Fruit fly (Drosophila melanogaster) whole organism, larva: Measurements from ENCODE around the gene aurB.

Experiments
- noc ChIP-seq: fragments of 200-800 bp; sonication (Bioruptor generic); optimal IDR thresholded peaks from 3 replicates; lab custom pipeline; 2019; ENCODE audit warnings: missing biosample characterization, mild to moderate bottlenecking, missing genetic modification characterization, moderate library complexity

The aurB gene

DNA sequence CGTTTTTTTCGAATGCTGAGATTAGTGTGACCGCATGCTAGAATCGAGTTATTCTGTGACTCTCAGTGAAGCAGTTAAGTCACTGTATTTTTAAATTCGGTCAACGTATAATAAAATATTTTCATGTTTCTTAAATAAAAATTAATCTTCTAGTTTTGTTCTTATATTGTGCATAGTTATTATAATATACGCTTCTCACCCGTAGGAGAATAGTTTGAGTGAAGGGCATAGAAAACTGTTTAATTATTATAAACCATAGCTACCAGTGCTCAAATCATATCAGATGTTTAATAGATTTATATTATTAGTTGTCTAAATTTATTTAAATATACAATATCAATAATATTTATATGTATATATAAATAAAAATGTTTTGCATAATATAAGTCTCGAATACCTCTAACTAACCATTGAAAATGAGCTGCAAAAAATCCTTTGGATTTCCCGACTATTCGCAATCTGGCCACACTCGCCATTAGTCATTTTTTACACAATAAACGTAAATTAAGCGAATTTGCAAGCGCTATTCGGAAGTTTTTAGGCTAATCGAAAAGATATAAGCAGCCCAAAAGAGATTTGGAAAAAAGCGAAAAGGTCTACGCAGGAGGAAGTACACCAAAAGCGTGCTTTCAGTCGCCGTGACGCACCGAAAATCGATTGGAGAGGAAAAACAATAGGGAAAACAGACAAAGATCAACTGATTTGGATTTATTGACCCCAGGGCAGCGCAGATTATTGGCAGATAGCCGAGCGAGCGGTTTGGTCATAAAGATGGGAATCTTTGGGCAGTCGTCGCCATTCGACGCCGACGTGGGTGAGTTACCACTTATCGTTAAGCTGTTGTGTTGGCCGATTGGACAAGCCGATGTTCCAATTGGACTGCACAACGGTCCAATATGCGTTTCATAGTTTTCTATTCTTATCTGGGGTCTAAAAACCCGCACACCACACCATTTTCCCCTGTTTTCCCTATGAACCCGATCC is at the start of gene aurB, which contains the start of gene Stam:
aurB (minus strand) TSS at position 31 of the 984 bp plus-strand sequence.
Stam (plus strand) TSS at position 473 of the 984 bp plus-strand sequence.
- no peak for TF ChIP-seq noc (tag; lab: Kevin White, UChicago)

DNA sequence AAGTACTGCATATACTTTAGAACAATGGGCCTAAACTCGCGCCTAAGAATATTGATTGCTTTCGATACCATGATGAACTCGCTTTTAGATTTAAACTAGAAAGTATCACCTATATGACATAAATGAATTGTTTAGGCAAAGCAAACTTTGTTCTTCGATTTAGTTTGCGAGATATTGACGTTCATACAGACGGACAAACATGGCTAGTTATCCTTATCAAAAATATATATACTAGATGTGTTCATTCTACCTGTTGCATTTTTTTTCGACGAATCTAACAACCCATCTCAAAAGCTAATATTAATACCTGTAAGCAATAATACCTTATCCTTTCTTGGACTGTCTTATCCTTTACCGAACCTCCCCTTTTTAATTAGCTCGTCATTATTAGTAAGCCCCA is 43.8 kb upstream of the aurB start, which contains the start of gene CG14070:
CG14070 (minus strand) TSS at position 101 of the 400 bp plus-strand sequence.
- TF ChIP-seq noc (tag; lab: Kevin White, UChicago): no peak

DNA sequence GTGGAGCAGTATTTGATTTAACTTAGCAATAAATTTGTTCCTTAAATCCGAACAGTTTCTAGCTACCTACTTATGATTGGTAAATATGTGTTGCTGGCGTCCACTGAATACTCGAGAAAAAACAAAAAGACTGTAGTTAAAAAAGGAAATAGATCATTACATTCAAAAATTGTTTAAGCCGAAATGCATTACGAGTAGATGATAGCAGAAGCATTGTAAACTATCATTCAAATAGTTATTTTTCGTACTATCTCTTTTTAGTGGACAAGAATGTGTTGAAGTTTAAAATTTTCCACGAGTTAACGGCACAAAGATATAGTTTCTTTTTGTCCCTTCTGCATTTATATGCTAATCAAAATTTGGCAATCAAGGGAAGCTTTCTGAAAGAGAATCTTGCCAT is 30.9 kb upstream of the aurB start, which contains the start of gene CG14071:
CG14071 (minus strand) TSS at position 101 of the 400 bp plus-strand sequence.
- no peak for TF ChIP-seq noc (tag; lab: Kevin White, UChicago)

DNA sequence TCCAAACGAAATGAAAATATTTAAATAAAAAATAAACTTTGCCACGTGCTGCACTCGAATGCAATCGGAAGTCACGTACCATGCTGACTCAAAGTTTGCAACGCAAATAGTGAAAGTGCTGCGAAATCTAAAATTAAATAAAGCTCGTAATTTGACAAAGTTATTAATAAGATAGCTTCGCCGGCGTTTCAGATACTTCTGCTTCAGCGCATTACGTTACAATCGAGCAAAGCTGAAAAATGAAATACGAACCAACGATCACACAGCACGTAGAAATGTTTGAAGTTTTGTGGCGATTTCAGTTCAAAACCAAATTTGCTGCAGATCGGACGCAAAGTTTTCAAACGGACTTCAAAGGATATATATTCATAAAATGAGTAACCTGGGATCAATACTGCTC is 12.0 kb upstream of the aurB start, which contains the start of gene CG12517:
CG12517 (plus strand) TSS at position 301 of the 400 bp plus-strand sequence.
- no peak for TF ChIP-seq noc (tag; lab: Kevin White, UChicago)

DNA sequence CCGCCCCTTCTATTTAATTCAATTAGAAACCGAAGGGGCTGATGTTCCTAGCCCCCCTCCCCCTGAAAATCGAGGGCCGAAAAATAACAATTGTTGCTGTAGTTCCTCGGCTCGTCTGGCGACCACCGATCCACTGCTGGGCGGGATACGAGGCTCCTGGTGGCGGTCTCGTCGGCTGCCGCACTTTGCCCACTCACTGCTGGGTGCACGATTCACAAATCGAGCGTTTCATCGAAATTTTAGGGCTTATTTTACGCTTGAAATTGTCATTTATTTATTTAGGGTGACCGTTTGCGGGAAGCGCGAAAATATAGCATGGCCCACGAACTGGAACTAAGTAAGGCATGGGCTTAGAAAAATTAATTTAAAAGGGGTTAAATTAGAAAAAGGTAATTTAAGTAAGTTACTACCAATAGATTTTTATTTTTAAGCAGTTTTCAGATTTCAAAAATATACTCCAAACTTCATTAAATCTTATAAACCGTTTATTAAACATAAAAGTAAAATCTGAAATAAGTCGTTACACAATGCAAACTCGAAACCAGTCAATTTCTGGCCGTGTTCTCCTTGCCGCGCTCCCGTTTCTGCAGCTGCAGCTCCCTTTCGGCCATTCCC is 1.5 kb downstream of the aurB start, which contains the start of gene Dnz1:
Dnz1 (minus strand) TSS at position 317 of the 615 bp plus-strand sequence.
- TF ChIP-seq noc (tag; lab: Kevin White, UChicago): peak; percentile 4

DNA sequence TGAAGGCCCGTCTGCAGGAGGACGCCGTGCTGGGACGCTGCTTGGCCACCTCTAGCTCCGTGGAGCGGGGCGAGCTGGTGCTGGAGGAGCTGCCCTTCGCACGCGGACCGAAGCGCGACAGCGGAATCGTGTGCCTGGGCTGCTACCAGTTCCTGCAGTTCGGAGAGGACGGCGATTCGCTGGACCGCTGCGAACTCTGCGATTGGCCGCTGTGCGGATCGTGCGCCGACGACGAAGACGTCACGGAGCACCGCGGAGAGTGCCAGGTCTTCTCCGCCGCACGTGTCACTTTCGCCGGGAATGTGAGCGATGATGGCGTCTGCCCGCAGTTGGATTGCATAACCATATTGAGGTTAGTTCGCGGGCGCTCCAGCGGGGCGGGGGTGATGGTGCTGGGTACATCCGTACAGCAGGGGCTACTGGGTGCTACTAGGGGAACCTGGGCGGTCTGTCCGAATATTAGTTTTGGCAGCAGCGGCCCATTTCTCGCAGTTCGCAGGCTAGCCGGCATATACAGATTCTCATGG is 6.5 kb downstream of the aurB start:
- TF ChIP-seq noc (tag; lab: Kevin White, UChicago): no peak

DNA sequence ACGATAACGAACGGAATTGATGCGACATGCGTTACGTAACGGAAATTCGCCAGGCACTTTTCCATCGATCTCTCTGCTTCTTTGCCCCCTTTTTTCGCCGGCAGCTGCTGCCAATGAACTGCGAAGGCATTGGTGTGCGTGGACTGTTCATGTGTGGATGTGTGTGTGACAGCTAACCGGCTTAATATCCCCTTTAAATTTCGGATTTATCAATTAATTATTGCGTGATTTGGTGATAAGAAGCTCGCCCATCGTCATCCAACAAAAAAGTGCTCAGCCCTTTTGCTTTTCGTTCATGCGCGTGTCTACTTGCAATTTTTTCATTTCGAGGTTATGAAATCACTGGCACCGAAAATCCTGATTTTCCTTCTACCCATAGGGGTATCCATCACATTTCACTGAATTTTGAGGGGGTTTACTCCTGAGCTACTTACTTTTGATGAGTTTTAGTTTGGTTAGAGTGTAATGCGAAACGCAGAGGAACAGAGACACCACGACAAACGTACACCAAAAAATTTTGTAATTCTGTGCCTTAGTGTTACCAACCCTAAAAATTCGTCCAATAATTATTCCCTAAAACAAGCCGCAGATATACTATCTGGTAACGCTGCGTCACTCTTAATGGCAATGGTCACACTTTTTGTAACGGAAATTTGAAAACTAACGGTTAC is 7.4 kb downstream of the aurB start, which contains the start of gene porin:
porin (minus strand) TSS at position 529 of the 671 bp plus-strand sequence.
- TF ChIP-seq noc (tag; lab: Kevin White, UChicago): peak; percentile 25

DNA sequence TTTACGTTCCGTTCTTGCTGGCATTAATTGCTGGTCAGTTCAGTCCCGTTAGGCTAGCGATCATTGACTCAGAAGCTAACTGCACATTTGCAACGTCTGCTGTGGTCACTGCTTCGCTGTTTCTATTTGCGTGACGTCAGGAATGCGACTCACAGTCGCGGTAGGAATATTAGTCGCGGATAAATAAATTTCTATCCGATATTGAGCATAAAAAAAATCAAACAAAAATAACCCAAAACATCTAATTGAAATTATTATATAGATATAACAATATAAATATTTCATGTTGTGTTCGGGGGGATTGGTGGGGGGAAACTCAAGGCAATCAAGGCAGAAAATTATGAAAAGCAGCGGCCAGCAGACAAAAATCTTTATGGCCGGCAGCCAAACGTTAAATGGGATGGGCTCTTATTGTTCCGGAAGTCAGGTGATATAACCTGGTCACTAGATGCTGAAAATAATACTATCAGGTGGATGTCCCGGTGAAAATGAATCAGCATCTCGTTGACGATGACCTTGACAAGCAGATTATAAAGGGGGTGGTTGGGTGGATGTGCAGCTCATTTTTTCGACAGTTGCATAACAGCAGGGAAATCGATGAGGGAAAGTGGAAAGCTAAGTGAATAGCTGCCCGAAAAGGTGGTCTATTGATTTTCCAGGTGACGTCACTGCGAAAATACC is 8.2 kb downstream of the aurB start, which contains the start of gene SmydA-3:
SmydA-3 (plus strand) TSS at position 631 of the 681 bp plus-strand sequence.
- TF ChIP-seq noc (tag; lab: Kevin White, UChicago): no peak

DNA sequence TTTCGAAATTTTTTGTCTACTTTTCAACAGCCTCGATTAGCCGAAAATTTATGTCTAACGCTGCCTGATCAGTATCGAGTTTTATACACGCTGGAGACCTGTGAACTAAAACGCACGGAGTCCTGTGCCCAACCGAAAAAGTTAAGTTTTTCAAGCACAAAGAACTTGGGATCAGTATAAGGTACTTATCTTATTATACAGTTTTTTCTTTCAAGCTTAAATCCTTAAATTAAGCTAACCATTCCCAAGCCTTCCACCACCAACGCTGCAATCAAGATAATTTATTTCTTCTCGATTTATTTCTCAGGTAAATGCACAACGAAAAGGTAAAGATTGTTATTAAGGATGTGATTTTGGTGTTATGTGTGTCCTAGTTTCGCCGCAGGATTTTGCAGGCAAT is 10.9 kb downstream of the aurB start, which contains the start of gene Porin2:
Porin2 (minus strand) TSS at position 101 of the 400 bp plus-strand sequence.
- TF ChIP-seq noc (tag; lab: Kevin White, UChicago): no peak

DNA sequence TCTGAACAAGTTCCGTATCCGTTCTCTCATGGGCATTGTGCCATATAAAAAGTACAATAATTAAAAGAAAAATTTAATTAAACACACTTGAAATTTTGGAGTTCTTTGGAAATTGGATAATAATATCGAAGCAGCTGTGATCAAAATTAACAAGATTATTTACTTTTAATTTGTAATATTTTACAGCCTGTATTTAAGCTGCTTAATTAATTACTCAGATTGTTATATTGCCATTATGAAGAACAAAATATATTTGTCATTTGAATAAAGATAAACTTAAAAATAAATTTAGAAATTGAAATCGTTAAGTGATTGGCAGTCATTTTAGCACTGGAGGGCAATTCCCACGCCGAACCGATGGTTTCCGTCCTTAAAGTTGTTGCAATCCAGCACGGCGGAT is 12.3 kb downstream of the aurB start, which contains the start of the genes CG17139 and CG17140:
CG17139 (minus strand) TSS at position 101 of the 400 bp plus-strand sequence.
CG17140 (minus strand) TSS at position 101 of the 400 bp plus-strand sequence.
- TF ChIP-seq noc (tag; lab: Kevin White, UChicago): no peak

DNA sequence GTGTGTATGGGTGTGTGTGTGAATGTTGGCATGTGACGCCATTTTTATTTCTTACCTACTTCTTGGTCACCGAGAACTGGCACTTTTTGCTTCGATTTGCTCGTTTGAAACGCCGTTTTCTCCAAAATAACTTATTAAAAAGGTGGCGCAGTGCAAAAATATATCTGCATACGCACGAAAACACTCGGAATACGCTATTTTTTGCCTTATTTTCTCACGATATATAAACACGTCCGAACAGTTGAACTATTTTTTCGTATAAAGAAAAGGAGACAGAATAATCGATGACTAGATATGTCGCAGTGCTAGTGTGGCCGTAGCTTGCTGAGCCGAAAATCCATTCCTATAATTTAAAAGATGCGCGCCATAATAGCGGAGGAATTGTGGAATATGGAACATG is 15.6 kb downstream of the aurB start, which contains the start of gene CG6700:
CG6700 (minus strand) TSS at position 272 of the 400 bp plus-strand sequence.
- TF ChIP-seq noc (tag; lab: Kevin White, UChicago): no peak

DNA sequence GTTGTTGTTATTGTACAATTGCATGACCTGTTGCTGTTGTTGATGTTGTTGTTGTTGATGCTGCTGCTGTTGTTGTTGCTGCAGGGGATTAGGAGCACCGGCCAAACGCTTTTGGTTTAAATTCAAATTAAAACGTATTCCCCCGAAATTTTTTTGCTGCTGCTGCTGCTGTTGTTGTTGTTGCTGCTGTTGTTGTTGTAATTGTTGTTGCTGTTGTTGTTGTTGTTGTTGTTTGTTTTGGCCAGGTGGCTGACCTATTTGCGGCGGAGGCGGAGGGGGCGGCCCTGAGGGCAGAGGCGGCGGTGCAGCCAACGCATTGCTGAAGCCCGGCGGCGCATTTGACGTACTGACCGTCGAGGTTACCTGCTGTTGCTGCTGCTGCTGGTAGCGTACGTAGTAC is 16.3 kb downstream of the aurB start:
- no peak for TF ChIP-seq noc (tag; lab: Kevin White, UChicago)

DNA sequence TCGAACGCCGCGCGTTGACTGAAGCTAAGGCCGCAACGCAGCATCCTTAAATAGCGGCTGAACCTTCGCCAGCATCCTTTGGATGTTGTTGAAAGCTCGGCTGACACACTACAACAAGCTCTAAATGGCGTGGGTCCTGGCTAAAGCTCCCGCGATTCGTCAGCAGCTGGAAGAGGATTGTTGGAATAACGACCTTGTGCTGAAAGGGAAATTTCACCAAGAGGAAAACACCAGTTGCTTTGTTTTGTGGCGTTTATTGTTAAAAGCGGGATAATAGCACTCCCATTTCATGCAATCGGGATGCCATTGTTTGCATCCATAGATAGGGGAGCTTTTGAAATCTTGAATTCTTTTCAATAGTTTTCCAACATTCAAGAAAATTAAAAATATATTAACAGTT is 20.4 kb downstream of the aurB start, which contains the start of gene Nos:
Nos (minus strand) TSS at position 21 of the 400 bp plus-strand sequence.
- TF ChIP-seq noc (tag; lab: Kevin White, UChicago): no peak

DNA sequence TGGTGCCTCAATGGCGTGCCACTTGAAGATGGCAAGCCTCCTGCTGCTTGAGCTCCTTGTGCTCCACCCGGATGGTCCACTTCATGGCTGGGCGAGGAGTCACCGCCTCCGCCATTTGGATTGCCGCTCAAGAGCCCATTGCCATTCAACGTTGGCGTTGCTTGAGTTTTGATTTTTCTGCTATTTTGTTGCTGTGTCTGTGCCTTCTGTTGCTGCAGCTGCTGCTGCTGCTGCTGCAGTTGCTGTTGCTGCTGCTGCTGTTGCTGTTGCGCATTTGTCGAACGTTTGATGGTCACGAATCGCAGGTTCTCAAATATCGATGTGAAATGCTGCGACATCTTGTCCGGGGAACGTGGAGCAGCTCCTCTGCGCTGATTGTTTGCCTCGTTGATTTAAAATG is 26.3 kb downstream of the aurB start:
- TF ChIP-seq noc (tag; lab: Kevin White, UChicago): no peak
